Fruit fly (Drosophila melanogaster) S2 (cell line): ENCODE data around the gene Ada1-1.

Experiments used
- CG8478 ChIP-seq: fragments of >200 bp; optimal IDR thresholded peaks from 2 replicates; lab custom pipeline; 2018
- CTCF ChIP-seq, 2 experiments: fragments of >200 bp; optimal IDR thresholded peaks; 2 replicates each; lab custom pipeline; 2018

The Ada1-1 gene

dm6 chr2L:12020735-12021134 lies 24.1 kb downstream of the Ada1-1 start, which contains the start of gene Wdr81:
Gene Wdr81, minus strand, starts transcription at chr2L:12020960.
- TF ChIP-seq CTCF (optimal IDR thresholded peaks at IDR 0.05; lab: Kevin White, UChicago) (no peak), CG8478 (lab: Kevin White, UChicago) (no peak)

dm6 chr2L:12021193-12021592 lies 24.6 kb downstream of the Ada1-1 start:
- no peak for TF ChIP-seq CTCF (optimal IDR thresholded peaks at IDR 0.05; lab: Kevin White, UChicago)
- TF ChIP-seq CG8478 (lab: Kevin White, UChicago), result no peak

DNA sequence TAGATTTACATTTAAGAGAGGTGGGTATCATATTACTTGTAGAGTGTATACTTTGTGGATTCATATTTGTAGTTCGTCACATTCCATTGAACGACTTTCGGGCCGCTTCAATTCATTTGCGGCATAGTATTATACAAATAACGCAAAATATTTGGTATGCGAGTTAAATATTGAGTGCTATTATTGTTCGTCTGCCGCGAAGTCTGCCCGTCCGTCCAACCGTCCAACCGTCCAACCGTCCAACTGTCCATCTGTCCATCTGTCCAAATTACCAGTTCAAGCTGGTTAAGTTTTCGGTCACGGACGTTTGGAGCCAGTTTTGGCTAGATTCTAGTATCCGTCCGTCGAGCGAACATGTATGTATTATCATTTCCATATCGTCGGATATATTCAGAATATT lies 27.5 kb downstream of the Ada1-1 start:
- TF ChIP-seq CTCF (optimal IDR thresholded peaks at IDR 0.05; lab: Kevin White, UChicago) (no peak), CG8478 (lab: Kevin White, UChicago) (no peak)

DNA sequence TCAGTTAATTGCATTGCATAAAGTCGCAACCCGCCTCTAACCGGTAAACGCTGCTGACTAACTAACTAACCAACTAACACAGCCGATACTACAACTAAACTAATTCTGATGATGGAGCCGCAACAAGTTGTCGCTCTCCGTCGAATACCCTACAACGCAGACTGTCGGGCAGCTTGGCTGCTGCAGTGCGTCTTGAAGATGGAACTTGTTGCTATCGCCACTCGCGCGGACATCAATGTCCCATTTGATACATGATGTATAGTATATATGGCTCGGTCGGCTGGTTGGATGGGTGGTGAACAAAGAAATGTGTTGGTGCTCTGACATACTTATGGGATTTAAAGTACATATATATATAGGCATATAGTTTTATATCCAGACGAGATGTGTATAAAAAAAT lies 28.9 kb downstream of the Ada1-1 start:
- TF ChIP-seq CTCF (optimal IDR thresholded peaks at IDR 0.05; lab: Kevin White, UChicago) (no peak), CG8478 (lab: Kevin White, UChicago) (no peak)

- no peak for TF ChIP-seq CTCF (optimal IDR thresholded peaks at IDR 0.05; lab: Kevin White, UChicago)
- TF ChIP-seq CG8478 (lab: Kevin White, UChicago), result no peak
These were observed 30.1 kb downstream of the Ada1-1 start for dm6 chr2L:12026458-12027431.

- TF ChIP-seq CTCF (optimal IDR thresholded peaks at IDR 0.05; lab: Kevin White, UChicago) (no peak), CG8478 (lab: Kevin White, UChicago) (no peak)
These were observed 30.8 kb downstream of the Ada1-1 start, which contains the start of gene dmGlut for dm6 chr2L:12027435-12027834. Gene dmGlut, plus strand, starts transcription at chr2L:12027438.

dm6 chr2L:12028102-12028501 lies 31.5 kb downstream of the Ada1-1 start:
- TF ChIP-seq CG8478 (lab: Kevin White, UChicago), result no peak
- no peak for TF ChIP-seq CTCF (optimal IDR thresholded peaks at IDR 0.05; lab: Kevin White, UChicago)

DNA sequence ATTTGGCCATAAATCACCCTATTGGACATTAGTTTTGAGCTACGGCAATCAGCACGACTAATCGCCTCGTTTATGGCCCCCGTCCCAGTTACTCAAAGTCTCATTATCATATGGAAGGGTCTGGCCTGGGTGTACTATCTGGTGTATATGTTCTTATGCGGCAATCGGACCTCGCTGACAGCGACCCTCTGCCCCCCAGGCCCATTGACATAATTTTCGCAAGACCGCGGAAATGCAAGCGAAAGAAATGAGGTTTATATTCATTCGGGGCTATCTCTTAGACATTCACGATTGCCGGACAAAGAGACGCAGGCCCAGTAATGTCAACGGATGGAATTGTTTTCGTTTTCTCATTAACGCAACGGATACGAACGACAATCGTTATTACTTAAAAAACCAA lies 32.2 kb downstream of the Ada1-1 start:
- TF ChIP-seq CTCF (optimal IDR thresholded peaks at IDR 0.05; lab: Kevin White, UChicago), result no peak
- no peak for TF ChIP-seq CG8478 (lab: Kevin White, UChicago)

- no peak for TF ChIP-seq CG8478 (lab: Kevin White, UChicago)
- no peak for TF ChIP-seq CTCF (optimal IDR thresholded peaks at IDR 0.05; lab: Kevin White, UChicago)
These were observed 33.1 kb downstream of the Ada1-1 start for dm6 chr2L:12029594-12030197.

DNA sequence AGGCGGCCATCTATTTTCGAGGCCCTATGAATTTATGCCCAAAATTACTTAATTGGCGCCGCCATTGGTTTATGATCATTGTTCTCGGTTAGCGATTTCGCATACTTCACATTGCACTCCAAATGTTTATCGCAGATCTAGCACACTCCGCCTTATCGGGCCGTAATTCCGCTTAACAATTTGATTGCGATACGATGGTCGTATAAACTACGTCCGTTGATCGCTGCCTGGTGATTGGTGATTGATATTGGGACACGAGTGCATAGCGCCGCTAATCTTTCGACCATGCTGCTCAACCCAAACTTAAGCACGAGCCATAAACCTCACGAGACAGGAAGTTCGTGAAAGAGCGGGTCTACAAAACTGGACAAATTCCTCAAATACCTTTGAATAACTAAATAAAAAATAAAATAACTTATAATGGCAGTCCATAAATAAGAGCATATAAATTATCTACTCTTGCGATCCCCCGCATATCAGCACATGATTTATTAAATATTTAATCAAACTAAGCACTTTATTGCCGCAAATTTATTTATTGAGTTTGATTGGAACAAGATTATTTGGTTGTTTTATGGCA lies 34.0 kb downstream of the Ada1-1 start:
- TF ChIP-seq CTCF (optimal IDR thresholded peaks at IDR 0.05; lab: Kevin White, UChicago), result no peak
- TF ChIP-seq CG8478 (lab: Kevin White, UChicago), result no peak

- TF ChIP-seq CTCF (optimal IDR thresholded peaks at IDR 0.05; lab: Kevin White, UChicago) (no peak), CG8478 (lab: Kevin White, UChicago) (no peak)
These were observed 37.3 kb downstream of the Ada1-1 start, which contains the start of gene CG18788 for dm6 chr2L:12033890-12034289. Gene CG18788, plus strand, starts transcription at chr2L:12034190.

dm6 chr2L:12038177-12038581 lies 41.6 kb downstream of the Ada1-1 start, which contains the start of gene Tom70:
Gene Tom70, minus strand, starts transcription at chr2L:12038511.
- TF ChIP-seq CTCF (optimal IDR thresholded peaks at IDR 0.05; lab: Kevin White, UChicago) (no peak), CG8478 (lab: Kevin White, UChicago) (no peak)

- TF ChIP-seq CG8478 (lab: Kevin White, UChicago) (no peak), CTCF (optimal IDR thresholded peaks at IDR 0.05; lab: Kevin White, UChicago) (no peak)
These were observed 43.9 kb downstream of the Ada1-1 start, which contains the start of gene CG6766 for dm6 chr2L:12040510-12040909. Gene CG6766, minus strand, starts transcription at chr2L:12040689.

- no peak for TF ChIP-seq CG8478 (lab: Kevin White, UChicago)
- no peak for TF ChIP-seq CTCF (optimal IDR thresholded peaks at IDR 0.05; lab: Kevin White, UChicago)
These were observed 48.2 kb downstream of the Ada1-1 start, which contains the start of gene CG6785 for dm6 chr2L:12044613-12045350. Gene CG6785, minus strand, starts transcription at chr2L:12045200.
